Worm (Caenorhabditis elegans) whole organism, midembryonic: ENCODE results near the gene H39E23.3.

Experiments used
- T22C8.4 ChIP-seq: fragments of 200-800 bp; sonication (Bioruptor generic); IDR thresholded peaks from 2 replicates; pipeline ENCODE4 v1.3.6; 2022; ENCODE audit warnings: missing genetic modification characterization, missing compliant biosample characterization
- ref-1 ChIP-seq: fragments of 200-800 bp; sonication (Bioruptor generic); conservative IDR thresholded peaks from 2 replicates; pipeline ENCODE4 v1.3.6; 2022; ENCODE audit warnings: missing genetic modification reagents, missing genetic modification characterization, missing compliant biosample characterization
- tab-1 ChIP-seq: fragments of 200-800 bp; sonication (Bioruptor generic); IDR thresholded peaks from 2 replicates; pipeline ENCODE4 v1.3.6; 2022; ENCODE audit warnings: missing genetic modification characterization, missing compliant biosample characterization
- ztf-29 ChIP-seq: fragments of 200-800 bp; sonication (Bioruptor generic); IDR thresholded peaks from 2 replicates; pipeline ENCODE4 v1.3.6; 2022; ENCODE audit warnings: missing genetic modification reagents, missing genetic modification characterization, missing compliant biosample characterization

DNA sequence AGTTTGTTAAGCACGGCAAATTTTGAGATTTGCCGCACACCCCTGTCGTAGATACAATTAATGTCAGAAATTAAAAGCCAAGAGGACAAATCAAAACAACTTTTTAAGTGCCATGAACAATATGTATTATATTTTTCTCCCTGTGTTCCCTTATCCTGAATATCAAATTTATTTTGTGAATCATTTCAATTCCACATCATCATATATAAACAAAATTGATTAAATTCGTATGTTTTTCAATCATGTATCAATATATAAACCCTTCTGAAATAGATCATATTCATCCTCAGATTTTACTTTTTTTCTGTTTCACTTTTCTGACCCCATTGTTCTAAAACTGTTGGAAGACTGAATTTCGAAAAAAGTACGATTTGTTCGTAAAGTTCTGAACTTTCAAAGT, 33.5 kb upstream of the H39E23.3 start, which contains the start of gene D1086.11:
- TF ChIP-seq ztf-29 (GFP tag; lab: Robert Waterston, UW) (no peak), tab-1 (GFP tag; lab: Robert Waterston, UW) (no peak), T22C8.4 (GFP tag; lab: Robert Waterston, UW) (no peak), ref-1 (GFP tag; lab: Robert Waterston, UW) (no peak)
